Worm (Caenorhabditis elegans): ENCODE measurements around the gene rps-16.
"Not testable (repeated sequence)": the region's sequence is repeated elsewhere in the genome, so short reads cannot be mapped to it uniquely, and the experiment has no call there.

DNA sequence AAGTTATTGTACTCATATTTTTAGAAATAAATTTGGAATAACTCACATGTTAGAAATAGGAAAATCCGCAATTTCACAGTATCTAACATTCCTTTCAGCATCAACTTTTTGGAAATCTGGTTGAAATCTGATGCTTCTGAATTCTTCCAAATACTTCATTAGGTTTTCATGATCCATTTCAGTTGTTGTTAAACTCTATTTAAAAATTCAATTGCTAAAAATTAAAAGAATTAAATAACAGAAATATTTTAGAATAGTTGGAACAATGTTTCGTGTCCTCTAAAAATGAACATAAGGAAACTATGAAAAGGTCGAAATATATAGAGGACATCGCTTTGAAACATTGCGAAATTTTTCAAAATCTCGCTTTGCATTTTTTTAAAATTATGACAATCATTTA is 31.0 kb upstream of the rps-16 start, which contains the start of gene cng-1:
- not testable (repeated sequence) for TF ChIP-seq nhr-28 (tag; optimal IDR thresholded peaks at IDR 0.05); jun-1 (tag; optimal IDR thresholded peaks at IDR 0.05); nfya-1 (tag; optimal IDR thresholded peaks at IDR 0.05; ENCODE audit: insufficient read depth); snpc-4 (tag; optimal IDR thresholded peaks at IDR 0.05); ama-1 (optimal IDR thresholded peaks at IDR 0.05); skn-1 (tag; optimal IDR thresholded peaks at IDR 0.05); aly-2 (tag; optimal IDR thresholded peaks at IDR 0.05)

Data from whole organism, L3 larva.